Fruit fly (Drosophila melanogaster): ENCODE results near the gene CG17168.

The CG17168 gene

dm6 chrX:23082407-23082905 is at the start of gene CG17168, which contains the start of gene CG17163:
TSS of gene CG17168 (plus strand) at chrX:23082738.
TSS of gene CG17163 (minus strand) at chrX:23082709.
- TF ChIP-seq salr (GFP tag; optimal IDR thresholded peaks at IDR 0.05) (no peak), spab (GFP tag; optimal IDR thresholded peaks at IDR 0.05) (no peak), cyc (GFP tag; optimal IDR thresholded peaks at IDR 0.05) (no peak), Eip78C (GFP tag) (no peak), CG34406 (GFP tag; optimal IDR thresholded peaks at IDR 0.05) (no peak), CG7368 (GFP tag; optimal IDR thresholded peaks at IDR 0.05) (no peak), CG1621 (tag; optimal IDR thresholded peaks at IDR 0.05) (no peak), Blimp-1 (GFP tag; optimal IDR thresholded peaks at IDR 0.05) (no peak), fd85E (GFP tag; optimal IDR thresholded peaks at IDR 0.05) (no peak), dac (GFP tag; optimal IDR thresholded peaks at IDR 0.05) (no peak), Met (GFP tag; optimal IDR thresholded peaks at IDR 0.05) (no peak)

dm6 chrX:23035766-23036165 is 46.8 kb upstream of the CG17168 start, which contains the start of gene CG12061:
TSS of gene CG12061 (plus strand) at chrX:23036066.
- TF ChIP-seq CG8319 (GFP tag; optimal IDR thresholded peaks at IDR 0.05), result no peak
- no peak for TF ChIP-seq spab (GFP tag; optimal IDR thresholded peaks at IDR 0.05)
- TF ChIP-seq Smox (GFP tag; optimal IDR thresholded peaks at IDR 0.05), result no peak
- no peak for TF ChIP-seq acj6 (GFP tag; optimal IDR thresholded peaks at IDR 0.05)
- no peak for TF ChIP-seq Ets96B (tag; optimal IDR thresholded peaks at IDR 0.05)

- no peak for TF ChIP-seq CG11762 (GFP tag; optimal IDR thresholded peaks at IDR 0.05; ENCODE audit: insufficient read depth)
- no peak for TF ChIP-seq Ets96B (tag; optimal IDR thresholded peaks at IDR 0.05)
- TF ChIP-seq Lpt (GFP tag; optimal IDR thresholded peaks at IDR 0.05), result no peak
- TF ChIP-seq salr (GFP tag; optimal IDR thresholded peaks at IDR 0.05), result no peak
- peak; percentile 53 for TF ChIP-seq svp (GFP tag)
- TF ChIP-seq net (GFP tag; optimal IDR thresholded peaks at IDR 0.05), result no peak
These were observed 14.7 kb upstream of the CG17168 start, which contains the start of gene CG17167 for dm6 chrX:23067521-23068459. TSS of gene CG17167 (plus strand) at chrX:23068301.

- peak; percentile 54 for TF ChIP-seq OdsH (GFP tag; optimal IDR thresholded peaks at IDR 0.05)
- peak in 1 of 2 experiments; percentile 76 for TF ChIP-seq salr (GFP tag; optimal IDR thresholded peaks at IDR 0.05)
- peak; percentile 43 for TF ChIP-seq Lpt (GFP tag; optimal IDR thresholded peaks at IDR 0.05)
- no peak for TF ChIP-seq CG7368 (GFP tag; optimal IDR thresholded peaks at IDR 0.05)
- TF ChIP-seq CG9139 (GFP tag; optimal IDR thresholded peaks at IDR 0.05), result no peak
- peak; percentile 36 for TF ChIP-seq dac (GFP tag; optimal IDR thresholded peaks at IDR 0.05)
- TF ChIP-seq acj6 (GFP tag; optimal IDR thresholded peaks at IDR 0.05), result peak; percentile 49
- peak; percentile 56 for TF ChIP-seq esn (GFP tag; optimal IDR thresholded peaks at IDR 0.05)
- TF ChIP-seq CG15336 (GFP tag; IDR thresholded peaks at IDR 0.05), result peak; percentile 52; the same call in 1 of the 2 replicates
- peak; percentile 48 for TF ChIP-seq topi (GFP tag; optimal IDR thresholded peaks at IDR 0.05)
- peak; percentile 31 for TF ChIP-seq Hr39 (GFP tag; optimal IDR thresholded peaks at IDR 0.05)
- peak; percentile 15 for TF ChIP-seq CG10669 (GFP tag; optimal IDR thresholded peaks at IDR 0.05)
- TF ChIP-seq CG8319 (GFP tag; optimal IDR thresholded peaks at IDR 0.05), result peak; percentile 14
- no peak for TF ChIP-seq Gug (GFP tag; IDR thresholded peaks at IDR 0.05)
- TF ChIP-seq CG6163 (GFP tag; IDR thresholded peaks at IDR 0.05), result no peak
- TF ChIP-seq CG3919 (GFP tag; optimal IDR thresholded peaks at IDR 0.05), result peak; percentile 66
- TF ChIP-seq fd59A (GFP tag; optimal IDR thresholded peaks at IDR 0.05), result no peak
- peak in 1 of 2 experiments; percentile 12 for TF ChIP-seq ss (GFP tag; optimal IDR thresholded peaks at IDR 0.05)
- TF ChIP-seq CG1621 (tag; optimal IDR thresholded peaks at IDR 0.05), result no peak
- TF ChIP-seq Hr38 (GFP tag; optimal IDR thresholded peaks at IDR 0.05), result no peak
- TF ChIP-seq CG32006 (GFP tag; optimal IDR thresholded peaks at IDR 0.05), result peak; percentile 81
- no peak for TF ChIP-seq Ets96B (tag; optimal IDR thresholded peaks at IDR 0.05)
- TF ChIP-seq cyc (GFP tag; optimal IDR thresholded peaks at IDR 0.05), result peak; percentile 48
- peak; percentile 35 for TF ChIP-seq CG6276 (GFP tag; optimal IDR thresholded peaks at IDR 0.05)
- TF ChIP-seq fd85E (GFP tag; optimal IDR thresholded peaks at IDR 0.05), result no peak
- TF ChIP-seq Met (GFP tag; optimal IDR thresholded peaks at IDR 0.05), result peak; percentile 54
- no peak for TF ChIP-seq Blimp-1 (GFP tag; optimal IDR thresholded peaks at IDR 0.05)
- peak; percentile 25 for TF ChIP-seq Sox102F (GFP tag; optimal IDR thresholded peaks at IDR 0.05)
- TF ChIP-seq achi (GFP tag; optimal IDR thresholded peaks at IDR 0.05), result peak; percentile 60
- TF ChIP-seq fkh (GFP tag; optimal IDR thresholded peaks at IDR 0.05), result no peak
- TF ChIP-seq CG10631 (GFP tag; optimal IDR thresholded peaks at IDR 0.05), result peak; percentile 64
- TF ChIP-seq Eip93F (GFP tag; optimal IDR thresholded peaks at IDR 0.05), result no peak
- peak; percentile 92 for TF ChIP-seq Eip78C (GFP tag)
- peak; percentile 27 for TF ChIP-seq CG31627 (GFP tag; optimal IDR thresholded peaks at IDR 0.05)
These were observed 11.3 kb upstream of the CG17168 start for dm6 chrX:23071237-23071688.

All from whole organism, prepupa.